Worm (Caenorhabditis elegans): ENCODE measurements around the gene F41H10.1.

The F41H10.1 gene

DNA sequence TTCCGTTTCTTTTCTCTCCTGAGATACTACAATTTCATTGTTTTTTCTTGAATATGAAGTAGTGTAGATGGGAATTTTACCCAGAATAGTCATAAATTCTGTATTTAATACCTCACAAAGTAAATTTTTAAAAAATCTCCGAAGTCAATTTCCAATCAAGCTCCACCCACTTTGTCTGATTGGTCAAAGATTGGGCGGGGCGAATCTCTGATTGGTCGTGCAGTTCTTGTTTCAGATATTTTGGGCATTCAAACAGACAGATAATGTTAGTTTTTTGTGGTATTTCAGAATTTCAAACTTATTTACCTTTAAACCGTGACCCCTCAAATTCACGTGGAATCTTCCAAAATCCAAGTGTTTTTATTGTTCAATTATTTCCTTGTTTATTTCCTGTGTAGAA, 22.2 kb upstream of the F41H10.1 start, which contains the start of gene F41H10.5:
Gene F41H10.5 (plus strand): TSS at position 375 of the 400 bp plus-strand sequence.
- TF ChIP-seq ceh-14 (tag; optimal IDR thresholded peaks at IDR 0.05) (no peak), nfya-1 (tag; optimal IDR thresholded peaks at IDR 0.05) (peak; percentile 75)

DNA sequence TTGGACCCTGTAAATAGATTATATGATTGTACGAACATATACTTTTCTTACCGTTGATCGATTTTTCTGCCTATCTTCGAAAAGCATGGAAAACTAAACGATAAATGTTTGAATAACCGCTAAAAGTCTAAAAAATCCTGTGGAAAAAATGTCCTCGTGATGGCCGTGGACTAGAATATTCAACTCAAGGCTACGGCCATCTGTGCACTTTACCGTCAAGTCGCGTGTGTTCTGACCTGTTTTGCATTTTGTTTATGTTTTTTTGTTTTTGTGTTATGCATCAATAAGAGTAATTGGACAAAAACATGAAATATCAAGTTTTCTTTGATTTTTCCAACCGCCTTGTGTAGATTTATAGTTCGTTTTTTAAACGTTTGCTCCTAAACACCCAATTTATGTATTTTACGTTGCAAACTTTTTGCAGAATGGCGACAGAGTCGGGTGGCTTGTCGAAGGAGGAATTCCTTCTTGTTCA, 18.5 kb upstream of the F41H10.1 start, which contains the start of the genes hda-6 and F41H10.4:
Gene hda-6 (minus strand): TSS at position 172 of the 475 bp plus-strand sequence.
Gene F41H10.4 (plus strand): TSS at position 425 of the 475 bp plus-strand sequence.
- TF ChIP-seq ceh-18 (tag; optimal IDR thresholded peaks at IDR 0.05), result no peak
- no peak for TF ChIP-seq F13H6.1 (tag; optimal IDR thresholded peaks at IDR 0.05)
- TF ChIP-seq elt-4 (tag; optimal IDR thresholded peaks at IDR 0.05), result no peak
- TF ChIP-seq ceh-14 (tag; optimal IDR thresholded peaks at IDR 0.05), result no peak
- TF ChIP-seq dve-1 (tag; optimal IDR thresholded peaks at IDR 0.05), result no peak
- TF ChIP-seq fkh-10 (GFP tag; optimal IDR thresholded peaks at IDR 0.05), result no peak
- no peak for TF ChIP-seq ceh-19 (GFP tag; optimal IDR thresholded peaks at IDR 0.05)
- no peak for TF ChIP-seq pqm-1 (tag; optimal IDR thresholded peaks at IDR 0.05)
- TF ChIP-seq rnt-1 (tag; optimal IDR thresholded peaks at IDR 0.05), result peak; percentile 49
- no peak for TF ChIP-seq fax-1 (tag; optimal IDR thresholded peaks at IDR 0.05)
- TF ChIP-seq C08G9.2 (tag; optimal IDR thresholded peaks at IDR 0.05), result peak; percentile 88
- no peak for TF ChIP-seq pha-4 (tag; optimal IDR thresholded peaks at IDR 0.05)
- TF ChIP-seq gmeb-2 (tag; optimal IDR thresholded peaks at IDR 0.05), result no peak
- no peak for TF ChIP-seq pha-2 (tag; optimal IDR thresholded peaks at IDR 0.05)
- TF ChIP-seq K02D7.2 (tag; optimal IDR thresholded peaks at IDR 0.05), result no peak
- no peak for TF ChIP-seq syd-9 (tag; optimal IDR thresholded peaks at IDR 0.05)
- no peak for TF ChIP-seq lin-11 (tag; optimal IDR thresholded peaks at IDR 0.05)
- TF ChIP-seq sox-4 (tag; optimal IDR thresholded peaks at IDR 0.05), result no peak
- no peak for TF ChIP-seq hlh-15 (tag; optimal IDR thresholded peaks at IDR 0.05)
- no peak for TF ChIP-seq madf-2 (tag; optimal IDR thresholded peaks at IDR 0.05)
- no peak for TF ChIP-seq ceh-45 (GFP tag; IDR thresholded peaks at IDR 0.05)
- TF ChIP-seq npax-4 (tag; optimal IDR thresholded peaks at IDR 0.05), result no peak
- TF ChIP-seq hlh-30 (tag; optimal IDR thresholded peaks at IDR 0.05; ENCODE audit: insufficient read depth), result peak; percentile 82
- TF ChIP-seq pag-3 (tag; optimal IDR thresholded peaks at IDR 0.05; ENCODE audit: borderline replicate concordance), result no peak
- peak; percentile 65 for TF ChIP-seq pax-1 (tag; optimal IDR thresholded peaks at IDR 0.05)
- no peak for TF ChIP-seq dmd-4 (tag; optimal IDR thresholded peaks at IDR 0.05; ENCODE audit: borderline replicate concordance)
- TF ChIP-seq ceh-6 (GFP tag; optimal IDR thresholded peaks at IDR 0.05), result no peak
- peak; percentile 24 for TF ChIP-seq ref-2 (tag; optimal IDR thresholded peaks at IDR 0.05)
- no peak for TF ChIP-seq nhr-232 (tag; optimal IDR thresholded peaks at IDR 0.05)
- no peak for TF ChIP-seq unc-86 (tag; optimal IDR thresholded peaks at IDR 0.05)
- no peak for TF ChIP-seq unc-55 (GFP tag; optimal IDR thresholded peaks at IDR 0.05)
- no peak for TF ChIP-seq ceh-24 (tag; optimal IDR thresholded peaks at IDR 0.05)
- TF ChIP-seq C38D4.7 (GFP tag; optimal IDR thresholded peaks at IDR 0.05), result no peak
- peak; percentile 23 for TF ChIP-seq zip-5 (tag; optimal IDR thresholded peaks at IDR 0.05)
- no peak for TF ChIP-seq ceh-30 (tag; optimal IDR thresholded peaks at IDR 0.05)
- no peak for TF ChIP-seq ama-1 (optimal IDR thresholded peaks at IDR 0.05)
- no peak for TF ChIP-seq che-1 (tag; optimal IDR thresholded peaks at IDR 0.05)
- TF ChIP-seq sdc-2 (tag; optimal IDR thresholded peaks at IDR 0.05), result no peak
- peak; percentile 73 for TF ChIP-seq tbx-2 (tag; optimal IDR thresholded peaks at IDR 0.05)
- TF ChIP-seq lim-6 (tag; optimal IDR thresholded peaks at IDR 0.05), result no peak
- TF ChIP-seq ceh-48 (tag; optimal IDR thresholded peaks at IDR 0.05), result no peak
- TF ChIP-seq ztf-16 (tag; optimal IDR thresholded peaks at IDR 0.05), result no peak
- TF ChIP-seq nfya-1 (tag; optimal IDR thresholded peaks at IDR 0.05), result peak; percentile 33
- TF ChIP-seq T23F11.4 (GFP tag; optimal IDR thresholded peaks at IDR 0.05), result no peak
- no peak for TF ChIP-seq nhr-11 (tag; optimal IDR thresholded peaks at IDR 0.05)
- TF ChIP-seq Y22D7AL.16 (tag; optimal IDR thresholded peaks at IDR 0.05), result no peak
- TF ChIP-seq ceh-22 (tag; optimal IDR thresholded peaks at IDR 0.05), result no peak
- no peak for TF ChIP-seq K09A11.1 (tag; optimal IDR thresholded peaks at IDR 0.05; ENCODE audit: insufficient read depth)
- peak; percentile 51 for TF ChIP-seq ets-4 (tag; optimal IDR thresholded peaks at IDR 0.05)
- no peak for TF ChIP-seq hlh-6 (tag; optimal IDR thresholded peaks at IDR 0.05)
- peak; percentile 37 for TF ChIP-seq elt-2 (tag; optimal IDR thresholded peaks at IDR 0.05)
- no peak for TF ChIP-seq unc-42 (tag; optimal IDR thresholded peaks at IDR 0.05)
